Fruit fly (Drosophila melanogaster) whole organism, pupa: ENCODE results near the gene CG13607.

Experiments
- CG34367 ChIP-seq: fragments of 200-800 bp; sonication (Bioruptor generic); optimal IDR thresholded peaks from 2 replicates; lab custom pipeline; 2018; ENCODE audit warnings: missing biosample characterization, mild to moderate bottlenecking, missing genetic modification characterization
- CG8159 ChIP-seq: fragments of 200-800 bp; sonication (Bioruptor generic); optimal IDR thresholded peaks from 3 replicates; lab custom pipeline; 2018; ENCODE audit warnings: missing biosample characterization, mild to moderate bottlenecking, missing genetic modification characterization, moderate library complexity
- CG8301 ChIP-seq: fragments of 200-800 bp; sonication (Bioruptor generic); optimal IDR thresholded peaks from 2 replicates; lab custom pipeline; 2018; ENCODE audit warnings: missing biosample characterization, mild to moderate bottlenecking, missing genetic modification characterization
- D1 ChIP-seq: fragments of 200-800 bp; sonication (Bioruptor generic); optimal IDR thresholded peaks from 2 replicates; lab custom pipeline; 2018; ENCODE audit warnings: missing biosample characterization, mild to moderate bottlenecking, missing genetic modification characterization, moderate library complexity
- EcR ChIP-seq: fragments of 200-800 bp; sonication (Bioruptor generic); optimal IDR thresholded peaks from 3 replicates; lab custom pipeline; 2019; ENCODE audit warnings: missing biosample characterization, missing genetic modification characterization, mild to moderate bottlenecking, moderate library complexity, missing genetic modification reagents
- fd96Ca ChIP-seq: fragments of 200-800 bp; sonication (Bioruptor generic); IDR thresholded peaks from 3 replicates; pipeline ENCODE4 v1.3.6; 2022; ENCODE audit warnings: missing biosample characterization, missing genetic modification characterization

DNA sequence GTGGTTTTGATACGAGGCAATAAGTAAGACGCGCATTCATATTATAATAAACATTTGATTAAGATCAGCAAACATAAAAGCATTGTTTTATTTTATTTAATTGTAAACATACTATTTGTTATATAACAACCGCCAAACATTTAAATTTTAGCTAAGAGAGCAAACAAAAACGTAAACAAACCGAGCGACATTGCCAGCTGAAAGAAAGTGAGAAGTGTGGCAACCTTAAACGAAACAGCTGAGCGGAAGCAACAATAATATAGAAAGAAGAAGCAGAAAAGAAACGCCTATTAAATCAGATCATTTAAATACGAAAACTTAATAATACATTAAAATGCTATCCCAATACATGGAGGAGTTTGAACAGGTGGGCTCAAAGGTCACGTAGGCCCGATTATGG lies 18.5 kb upstream of the CG13607 start, which contains the start of gene Sec10:
- TF ChIP-seq fd96Ca (GFP tag; lab: Robert Waterston, UW): no peak
- peak; percentile 4 for TF ChIP-seq CG34367
- no peak for TF ChIP-seq CG8301 (tag; lab: Kevin White, UChicago)
- no peak for TF ChIP-seq EcR (GFP tag; lab: Kevin White, UChicago)
- no peak for TF ChIP-seq D1 (tag; lab: Kevin White, UChicago)
- no peak for TF ChIP-seq CG8159 (tag; lab: Kevin White, UChicago)
